Fruit fly (Drosophila melanogaster): ENCODE data around the gene Doc3.

The Doc3 gene

DNA sequence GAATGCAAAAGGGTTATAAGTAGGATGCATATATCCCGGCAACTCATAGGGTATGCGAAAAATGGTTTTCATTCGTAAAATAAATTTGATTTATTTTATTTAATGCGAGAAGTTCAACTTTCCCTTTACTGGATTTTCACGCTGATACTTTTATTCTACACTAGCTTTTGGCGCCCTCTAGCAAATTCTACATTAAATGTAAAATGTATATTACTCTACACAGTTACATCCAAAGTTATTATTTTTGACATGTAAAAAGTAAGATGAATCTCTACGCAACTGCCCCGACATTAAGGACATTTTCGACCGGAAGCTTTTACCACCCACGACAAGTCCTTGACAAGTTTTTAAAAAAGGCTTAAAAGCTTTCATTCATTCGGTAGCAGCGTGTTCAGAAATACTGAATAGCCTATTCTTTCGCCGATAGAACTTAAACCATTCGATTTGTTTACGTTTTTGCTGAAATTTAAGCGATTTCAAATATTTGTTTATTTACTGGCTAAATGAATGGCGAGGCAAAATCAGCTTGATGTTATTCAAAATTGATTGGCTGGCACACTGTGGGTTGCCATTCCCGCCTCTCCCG is 49.9 kb downstream of the Doc3 start (continued):
- TF ChIP-seq CG12071 (GFP tag; optimal IDR thresholded peaks at IDR 0.05) = no peak
- no peak for TF ChIP-seq dati (GFP tag; IDR thresholded peaks at IDR 0.05)
- no peak for TF ChIP-seq CG9876 (GFP tag; optimal IDR thresholded peaks at IDR 0.05)
- no peak for TF ChIP-seq ewg (GFP tag; optimal IDR thresholded peaks at IDR 0.05)
- TF ChIP-seq CG10267 (tag; optimal IDR thresholded peaks at IDR 0.05) = no peak
- no peak for TF ChIP-seq NFAT (GFP tag; IDR thresholded peaks at IDR 0.05)
- no peak for TF ChIP-seq Nf-YC (tag; optimal IDR thresholded peaks at IDR 0.05)
- TF ChIP-seq H15 (GFP tag; IDR thresholded peaks at IDR 0.05) = no peak
- no peak for TF ChIP-seq NK7.1 (GFP tag; optimal IDR thresholded peaks at IDR 0.05)
- no peak for TF ChIP-seq Fer3 (tag; optimal IDR thresholded peaks at IDR 0.05)
- peak; percentile 31; the same call in 1 of the 3 replicates for TF ChIP-seq CG7963 (GFP tag; IDR thresholded peaks at IDR 0.05; ENCODE audit: partially characterized antibody)
- TF ChIP-seq Hmx (GFP tag; optimal IDR thresholded peaks at IDR 0.05) = no peak
- no peak for TF ChIP-seq pzg (GFP tag; optimal IDR thresholded peaks at IDR 0.05)
- TF ChIP-seq sens (GFP tag) = peak; percentile 56
- TF ChIP-seq kay (GFP tag; optimal IDR thresholded peaks at IDR 0.05) = no peak
- no peak for TF ChIP-seq Atf3 (GFP tag; optimal IDR thresholded peaks at IDR 0.05)
- TF ChIP-seq Vsx1 (GFP tag; optimal IDR thresholded peaks at IDR 0.05) = no peak
- TF ChIP-seq repo (GFP tag; optimal IDR thresholded peaks at IDR 0.05) = no peak
- TF ChIP-seq CG32532 (GFP tag; IDR thresholded peaks at IDR 0.05) = no peak
- no peak for TF ChIP-seq CrebB (tag; optimal IDR thresholded peaks at IDR 0.05)
- no peak for TF ChIP-seq CG3838 (GFP tag; optimal IDR thresholded peaks at IDR 0.05)
- no peak for TF ChIP-seq Xbp1 (GFP tag; optimal IDR thresholded peaks at IDR 0.05)
- no peak for TF ChIP-seq CG31365 (tag; optimal IDR thresholded peaks at IDR 0.05)
- TF ChIP-seq CG1233 (GFP tag; optimal IDR thresholded peaks at IDR 0.05) = no peak
- TF ChIP-seq Stat92E (GFP tag; optimal IDR thresholded peaks at IDR 0.05) = no peak
- TF ChIP-seq Doc2 (GFP tag; IDR thresholded peaks at IDR 0.05) = no peak
- TF ChIP-seq Scr (GFP tag; IDR thresholded peaks at IDR 0.05; ENCODE audit: partially characterized antibody) = peak; percentile 22
- 0 out of 3 replicates have a peak, but pooled peaks have one; percentile 32 for TF ChIP-seq ci (GFP tag; IDR thresholded peaks at IDR 0.05)
- no peak for TF ChIP-seq twi (tag; optimal IDR thresholded peaks at IDR 0.05)
- no peak for TF ChIP-seq CG10979 (tag; optimal IDR thresholded peaks at IDR 0.05)
- peak; percentile 74 for TF ChIP-seq amos (GFP tag; IDR thresholded peaks at IDR 0.05; ENCODE audit: partially characterized antibody)
- TF ChIP-seq CG16813 (GFP tag; IDR thresholded peaks at IDR 0.05; ENCODE audit: partially characterized antibody) = peak; percentile 68; the same call in 2 of the 3 replicates
- no peak for TF ChIP-seq Dbx (GFP tag; IDR thresholded peaks at IDR 0.05)
- TF ChIP-seq Dip3 (GFP tag; optimal IDR thresholded peaks at IDR 0.05) = no peak
- TF ChIP-seq HLH4C (GFP tag; IDR thresholded peaks at IDR 0.05; ENCODE audit: partially characterized antibody) = peak; percentile 28; the same call in 1 of the 3 replicates
- TF ChIP-seq tgo (GFP tag; IDR thresholded peaks at IDR 0.05) = no peak
- no peak for TF ChIP-seq CG18476 (GFP tag; optimal IDR thresholded peaks at IDR 0.05)
- no peak for TF ChIP-seq jumu (GFP tag; optimal IDR thresholded peaks at IDR 0.05)
- TF ChIP-seq fd64A (GFP tag; optimal IDR thresholded peaks at IDR 0.05) = no peak
- TF ChIP-seq CG13894 (tag; optimal IDR thresholded peaks at IDR 0.05) = no peak
- no peak for TF ChIP-seq CG1529 (GFP tag; optimal IDR thresholded peaks at IDR 0.05)
- no peak for TF ChIP-seq CG32772 (GFP tag; IDR thresholded peaks at IDR 0.05)
- TF ChIP-seq exex (tag; optimal IDR thresholded peaks at IDR 0.05) = no peak
- TF ChIP-seq CG10431 (GFP tag; optimal IDR thresholded peaks at IDR 0.05) = no peak
- TF ChIP-seq Med (GFP tag) = peak; percentile 59
- TF ChIP-seq chn (GFP tag; optimal IDR thresholded peaks at IDR 0.05) = no peak
- no peak for TF ChIP-seq Side (GFP tag; optimal IDR thresholded peaks at IDR 0.05)
- no peak for TF ChIP-seq CG8388 (GFP tag; optimal IDR thresholded peaks at IDR 0.05)
- no peak for TF ChIP-seq CG12942 (GFP tag; optimal IDR thresholded peaks at IDR 0.05)
- TF ChIP-seq eve (GFP tag; optimal IDR thresholded peaks at IDR 0.05) = no peak

Measured in whole organism, embryonic.